Fruit fly (Drosophila melanogaster) whole organism, pupa: Measurements from ENCODE around the gene CG5070.

ENCODE experiments used
- CG10348 ChIP-seq: fragments of 200-800 bp; sonication (Bioruptor generic); IDR thresholded peaks from 2 replicates; pipeline ENCODE4 v1.3.6; 2022; ENCODE audit warnings: missing biosample characterization, missing genetic modification characterization
- CG12605 ChIP-seq: fragments of 200-800 bp; sonication (Bioruptor generic); IDR thresholded peaks from 2 replicates; pipeline ENCODE4 v1.3.6; 2022; ENCODE audit warnings: missing biosample characterization, missing genetic modification characterization
- CG13204 ChIP-seq: fragments of 200-800 bp; sonication (Bioruptor generic); optimal IDR thresholded peaks from 2 replicates; lab custom pipeline; 2018; ENCODE audit warnings: missing biosample characterization, mild to moderate bottlenecking, missing genetic modification characterization, moderate library complexity
- CG14655 ChIP-seq: fragments of 200-800 bp; sonication (Bioruptor generic); optimal IDR thresholded peaks from 3 replicates; lab custom pipeline; 2017; ENCODE audit warnings: mild to moderate bottlenecking, missing biosample characterization, missing genetic modification reagents, missing genetic modification characterization
- CG15710 ChIP-seq: fragments of 200-800 bp; sonication (Bioruptor generic); optimal IDR thresholded peaks from 2 replicates; lab custom pipeline; 2018; ENCODE audit warnings: missing biosample characterization, mild to moderate bottlenecking, missing genetic modification characterization, moderate library complexity
- CG17806 ChIP-seq: fragments of 200-800 bp; sonication (Bioruptor generic); optimal IDR thresholded peaks from 2 replicates; lab custom pipeline; 2018; ENCODE audit warnings: missing biosample characterization, mild to moderate bottlenecking, missing genetic modification characterization, moderate library complexity
- CG32121 ChIP-seq: fragments of 200-800 bp; sonication (Bioruptor generic); IDR thresholded peaks from 2 replicates; pipeline ENCODE4 v1.3.6; 2022; ENCODE audit warnings: missing biosample characterization, missing genetic modification characterization
- CG34367 ChIP-seq: fragments of 200-800 bp; sonication (Bioruptor generic); optimal IDR thresholded peaks from 2 replicates; lab custom pipeline; 2018; ENCODE audit warnings: missing biosample characterization, mild to moderate bottlenecking, missing genetic modification characterization
- CG4496 ChIP-seq: fragments of 200-800 bp; sonication (Bioruptor generic); IDR thresholded peaks from 3 replicates; pipeline ENCODE4 v1.3.6; 2022; ENCODE audit warnings: missing biosample characterization, missing genetic modification characterization
- CG8159 ChIP-seq: fragments of 200-800 bp; sonication (Bioruptor generic); optimal IDR thresholded peaks from 3 replicates; lab custom pipeline; 2018; ENCODE audit warnings: missing biosample characterization, mild to moderate bottlenecking, missing genetic modification characterization, moderate library complexity
- CG8301 ChIP-seq: fragments of 200-800 bp; sonication (Bioruptor generic); optimal IDR thresholded peaks from 2 replicates; lab custom pipeline; 2018; ENCODE audit warnings: missing biosample characterization, mild to moderate bottlenecking, missing genetic modification characterization
- CG9948 ChIP-seq: fragments of 200-800 bp; sonication (Bioruptor generic); optimal IDR thresholded peaks from 2 replicates; lab custom pipeline; 2018; ENCODE audit warnings: missing biosample characterization, mild to moderate bottlenecking, missing genetic modification characterization, moderate library complexity
- D1 ChIP-seq: fragments of 200-800 bp; sonication (Bioruptor generic); optimal IDR thresholded peaks from 2 replicates; lab custom pipeline; 2018; ENCODE audit warnings: missing biosample characterization, mild to moderate bottlenecking, missing genetic modification characterization, moderate library complexity
- EcR ChIP-seq: fragments of 200-800 bp; sonication (Bioruptor generic); optimal IDR thresholded peaks from 3 replicates; lab custom pipeline; 2019; ENCODE audit warnings: missing biosample characterization, missing genetic modification characterization, mild to moderate bottlenecking, moderate library complexity, missing genetic modification reagents
- Ets98B ChIP-seq: fragments of 200-800 bp; sonication (Bioruptor generic); IDR thresholded peaks from 2 replicates; pipeline ENCODE4 v1.3.6; 2022; ENCODE audit warnings: missing biosample characterization, missing genetic modification characterization
- Pif1A ChIP-seq: fragments of 200-800 bp; sonication (Bioruptor generic); optimal IDR thresholded peaks from 3 replicates; lab custom pipeline; 2016; ENCODE audit warnings: missing biosample characterization, missing genetic modification characterization
- Pif1B ChIP-seq: fragments of 200-800 bp; sonication (Bioruptor generic); optimal IDR thresholded peaks from 3 replicates; lab custom pipeline; 2016; ENCODE audit warnings: missing biosample characterization, missing genetic modification characterization
- Snoo ChIP-seq: fragments of 200-800 bp; sonication (Bioruptor generic); optimal IDR thresholded peaks from 3 replicates; lab custom pipeline; 2017; ENCODE audit warnings: missing biosample characterization, mild to moderate bottlenecking, missing genetic modification characterization, inconsistent platforms
- fd96Ca ChIP-seq: fragments of 200-800 bp; sonication (Bioruptor generic); IDR thresholded peaks from 3 replicates; pipeline ENCODE4 v1.3.6; 2022; ENCODE audit warnings: missing biosample characterization, missing genetic modification characterization
- gl ChIP-seq: fragments of 200-800 bp; sonication (Bioruptor generic); optimal IDR thresholded peaks from 2 replicates; lab custom pipeline; 2018; ENCODE audit warnings: missing biosample characterization, mild to moderate bottlenecking, missing genetic modification characterization
- rn ChIP-seq: fragments of 200-800 bp; sonication (Bioruptor generic); IDR thresholded peaks from 2 replicates; pipeline ENCODE4 v1.3.6; 2022; ENCODE audit warnings: missing biosample characterization, missing genetic modification characterization

The CG5070 gene

dm6 chrX:17187495-17187894 is 15.4 kb upstream of the CG5070 start:
- TF ChIP-seq CG8301 (peak; percentile 20), Snoo (no peak), CG34367 (tag; lab: Kevin White, UChicago) (no peak), D1 (no peak), EcR (GFP tag; lab: Kevin White, UChicago) (no peak), CG8159 (tag; lab: Kevin White, UChicago) (no peak), CG15710 (tag; lab: Kevin White, UChicago) (no peak), CG12605 (GFP tag; lab: Robert Waterston, UW) (0 out of 2 replicates have a peak, but pooled peaks have one; percentile 36), fd96Ca (GFP tag; lab: Robert Waterston, UW) (0 out of 3 replicates have a peak, but pooled peaks have one; percentile 28), CG4496 (GFP tag; lab: Robert Waterston, UW) (peak; percentile 73), CG14655 (peak; percentile 12), CG10348 (no peak), rn (GFP tag; lab: Robert Waterston, UW) (no peak), Pif1A (peak; percentile 30), CG9948 (tag; lab: Kevin White, UChicago) (peak; percentile 4), Ets98B (GFP tag; lab: Robert Waterston, UW) (peak; percentile 54), CG32121 (GFP tag; lab: Robert Waterston, UW) (peak; percentile 57; the same call in 1 of the 2 replicates), Pif1B (peak; percentile 2), gl (tag; lab: Kevin White, UChicago) (no peak), CG17806 (tag; lab: Kevin White, UChicago) (peak; percentile 20), CG13204 (no peak)
- TF ChIP-seq, all 21 proteins: peak for 11

- TF ChIP-seq EcR (GFP tag; lab: Kevin White, UChicago), result no peak
- no peak for TF ChIP-seq CG8159 (tag; lab: Kevin White, UChicago)
- no peak for TF ChIP-seq D1
- no peak for TF ChIP-seq CG8301
- no peak for TF ChIP-seq fd96Ca (GFP tag; lab: Robert Waterston, UW)
- no peak for TF ChIP-seq Pif1A
- no peak for TF ChIP-seq gl (tag; lab: Kevin White, UChicago)
- no peak for TF ChIP-seq Snoo
- no peak for TF ChIP-seq CG34367 (tag; lab: Kevin White, UChicago)
- TF ChIP-seq CG10348, result no peak
- TF ChIP-seq CG17806 (tag; lab: Kevin White, UChicago), result no peak
- TF ChIP-seq CG15710 (tag; lab: Kevin White, UChicago), result no peak
- TF ChIP-seq CG13204, result no peak
- TF ChIP-seq CG12605 (GFP tag; lab: Robert Waterston, UW), result no peak
- no peak for TF ChIP-seq Ets98B (GFP tag; lab: Robert Waterston, UW)
- no peak for TF ChIP-seq CG32121 (GFP tag; lab: Robert Waterston, UW)
- no peak for TF ChIP-seq CG4496 (GFP tag; lab: Robert Waterston, UW)
- no peak for TF ChIP-seq CG14655
- TF ChIP-seq rn (GFP tag; lab: Robert Waterston, UW), result no peak
Observed at dm6 chrX:17188167-17188566, 14.7 kb upstream of the CG5070 start.

dm6 chrX:17205028-17205427 is 2.1 kb downstream of the CG5070 start:
- TF ChIP-seq CG13204, result no peak
- no peak for TF ChIP-seq D1
- no peak for TF ChIP-seq gl (tag; lab: Kevin White, UChicago)
- TF ChIP-seq Snoo, result no peak

dm6 chrX:17206046-17206445 is 3.1 kb downstream of the CG5070 start, which contains the start of gene CG32564:
Gene CG32564, plus strand, starts transcription at chrX:17206407.
- TF ChIP-seq CG13204 (no peak), CG32121 (GFP tag; lab: Robert Waterston, UW) (no peak), CG12605 (GFP tag; lab: Robert Waterston, UW) (no peak), Pif1A (no peak), Pif1B (no peak), fd96Ca (GFP tag; lab: Robert Waterston, UW) (no peak), CG14655 (no peak)

dm6 chrX:17207865-17208486 is 5.1 kb downstream of the CG5070 start, which contains the start of gene CG32563:
Gene CG32563, plus strand, starts transcription at chrX:17208436.
- TF ChIP-seq Pif1B, result no peak
- no peak for TF ChIP-seq CG10348
- TF ChIP-seq Pif1A, result no peak
- TF ChIP-seq CG14655, result no peak
- TF ChIP-seq, all 21 proteins: peak for 0

dm6 chrX:17209897-17210296 is 7.0 kb downstream of the CG5070 start, which contains the start of gene CG12995:
Gene CG12995, minus strand, starts transcription at chrX:17209997.
- TF ChIP-seq Pif1B (no peak), gl (tag; lab: Kevin White, UChicago) (no peak), rn (GFP tag; lab: Robert Waterston, UW) (no peak), CG34367 (tag; lab: Kevin White, UChicago) (no peak)

dm6 chrX:17212007-17212406 is 9.1 kb downstream of the CG5070 start, which contains the start of gene CG18258:
Gene CG18258, plus strand, starts transcription at chrX:17212307.
- TF ChIP-seq CG4496 (GFP tag; lab: Robert Waterston, UW) (no peak), CG15710 (tag; lab: Kevin White, UChicago) (no peak), CG17806 (tag; lab: Kevin White, UChicago) (no peak), rn (GFP tag; lab: Robert Waterston, UW) (no peak), D1 (no peak), CG9948 (tag; lab: Kevin White, UChicago) (no peak), CG13204 (no peak), CG10348 (no peak)
